Worm (Caenorhabditis elegans): Measurements from ENCODE around the gene C18A3.10.

DNA sequence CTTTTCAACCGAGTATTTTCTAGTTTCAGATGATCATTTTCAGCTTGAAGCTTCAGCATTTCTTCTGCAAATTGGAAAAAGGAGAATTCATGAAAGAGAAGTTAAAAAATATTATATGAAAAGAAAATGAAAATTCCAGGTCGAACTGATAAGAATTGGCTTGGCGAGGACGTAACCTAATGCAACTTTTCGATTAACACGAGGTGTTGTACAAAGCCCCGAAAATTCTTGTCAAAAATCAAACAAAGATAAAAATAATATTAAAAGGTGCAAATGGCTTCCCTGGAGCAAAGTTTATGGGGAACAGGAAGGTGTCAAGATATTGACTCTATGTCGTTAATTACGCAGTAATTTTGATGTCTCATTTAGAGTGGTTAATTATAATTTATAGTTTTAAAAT is 28.7 kb upstream of the C18A3.10 start:
- TF ChIP-seq ceh-82 (tag; optimal IDR thresholded peaks at IDR 0.05) (no peak), R02D3.7 (tag; optimal IDR thresholded peaks at IDR 0.05) (no peak), nhr-25 (tag; optimal IDR thresholded peaks at IDR 0.05) (no peak), pqm-1 (tag; optimal IDR thresholded peaks at IDR 0.05) (peak; percentile 16), unc-39 (tag; optimal IDR thresholded peaks at IDR 0.05) (no peak), ceh-28 (tag; optimal IDR thresholded peaks at IDR 0.05) (no peak), fos-1 (tag; optimal IDR thresholded peaks at IDR 0.05) (no peak), snpc-4 (tag; optimal IDR thresholded peaks at IDR 0.05) (no peak), lin-39 (tag; optimal IDR thresholded peaks at IDR 0.05) (no peak), ceh-9 (tag; optimal IDR thresholded peaks at IDR 0.05) (no peak), elt-3 (tag; optimal IDR thresholded peaks at IDR 0.05) (no peak), nhr-77 (tag; optimal IDR thresholded peaks at IDR 0.05) (no peak)
